Worm (Caenorhabditis elegans): ENCODE data around the gene acsd-1.
"Not testable (repeated sequence)": the region's sequence is repeated elsewhere in the genome, so short reads cannot be mapped to it uniquely, and the experiment has no call there.

- TF ChIP-seq ref-1 (GFP tag; conservative IDR thresholded peaks at IDR 0.05); ztf-29 (GFP tag; IDR thresholded peaks at IDR 0.05); flt-1 (GFP tag; IDR thresholded peaks at IDR 0.05); klf-2 (GFP tag; conservative IDR thresholded peaks at IDR 0.05); ztf-23 (GFP tag; IDR thresholded peaks at IDR 0.05); T22C8.4 (GFP tag; IDR thresholded peaks at IDR 0.05): not testable (repeated sequence)
Observed at ce11 chrIII:1076383-1076782, 39.9 kb upstream of the acsd-1 start, which contains the start of gene uaf-1.

Measured in whole organism, midembryonic.